Fruit fly (Drosophila melanogaster): Measurements from ENCODE around the gene loh.

dm6 chr2L:10422643-10423606 is 19.4 kb upstream of the loh start, which contains the start of the genes pie and Wdfy2:
- TF ChIP-seq CTCF (optimal IDR thresholded peaks at IDR 0.05) = no peak
- no peak for TF ChIP-seq CG8478 (optimal IDR thresholded peaks at IDR 0.05)

Data from S2 (cell line).